Fruit fly (Drosophila melanogaster) whole organism, pupa: ENCODE measurements around the gene CG7888.

ENCODE experiments used
- CG10348 ChIP-seq: fragments of 200-800 bp; sonication (Bioruptor generic); IDR thresholded peaks from 2 replicates; pipeline ENCODE4 v1.3.6; 2022; ENCODE audit warnings: missing biosample characterization, missing genetic modification characterization
- CG13204 ChIP-seq: fragments of 200-800 bp; sonication (Bioruptor generic); optimal IDR thresholded peaks from 2 replicates; lab custom pipeline; 2018; ENCODE audit warnings: missing biosample characterization, mild to moderate bottlenecking, missing genetic modification characterization, moderate library complexity
- CG14655 ChIP-seq: fragments of 200-800 bp; sonication (Bioruptor generic); optimal IDR thresholded peaks from 3 replicates; lab custom pipeline; 2017; ENCODE audit warnings: mild to moderate bottlenecking, missing biosample characterization, missing genetic modification reagents, missing genetic modification characterization
- CG32121 ChIP-seq: fragments of 200-800 bp; sonication (Bioruptor generic); IDR thresholded peaks from 2 replicates; pipeline ENCODE4 v1.3.6; 2022; ENCODE audit warnings: missing biosample characterization, missing genetic modification characterization
- CG34367 ChIP-seq: fragments of 200-800 bp; sonication (Bioruptor generic); optimal IDR thresholded peaks from 2 replicates; lab custom pipeline; 2018; ENCODE audit warnings: missing biosample characterization, mild to moderate bottlenecking, missing genetic modification characterization
- CG8301 ChIP-seq: fragments of 200-800 bp; sonication (Bioruptor generic); optimal IDR thresholded peaks from 2 replicates; lab custom pipeline; 2018; ENCODE audit warnings: missing biosample characterization, mild to moderate bottlenecking, missing genetic modification characterization
- D1 ChIP-seq: fragments of 200-800 bp; sonication (Bioruptor generic); optimal IDR thresholded peaks from 2 replicates; lab custom pipeline; 2018; ENCODE audit warnings: missing biosample characterization, mild to moderate bottlenecking, missing genetic modification characterization, moderate library complexity
- EcR ChIP-seq: fragments of 200-800 bp; sonication (Bioruptor generic); optimal IDR thresholded peaks from 3 replicates; lab custom pipeline; 2019; ENCODE audit warnings: missing biosample characterization, missing genetic modification characterization, mild to moderate bottlenecking, moderate library complexity, missing genetic modification reagents
- Ets98B ChIP-seq: fragments of 200-800 bp; sonication (Bioruptor generic); IDR thresholded peaks from 2 replicates; pipeline ENCODE4 v1.3.6; 2022; ENCODE audit warnings: missing biosample characterization, missing genetic modification characterization
- Pif1A ChIP-seq: fragments of 200-800 bp; sonication (Bioruptor generic); optimal IDR thresholded peaks from 3 replicates; lab custom pipeline; 2016; ENCODE audit warnings: missing biosample characterization, missing genetic modification characterization
- fd96Ca ChIP-seq: fragments of 200-800 bp; sonication (Bioruptor generic); IDR thresholded peaks from 3 replicates; pipeline ENCODE4 v1.3.6; 2022; ENCODE audit warnings: missing biosample characterization, missing genetic modification characterization
- gl ChIP-seq: fragments of 200-800 bp; sonication (Bioruptor generic); optimal IDR thresholded peaks from 2 replicates; lab custom pipeline; 2018; ENCODE audit warnings: missing biosample characterization, mild to moderate bottlenecking, missing genetic modification characterization

DNA sequence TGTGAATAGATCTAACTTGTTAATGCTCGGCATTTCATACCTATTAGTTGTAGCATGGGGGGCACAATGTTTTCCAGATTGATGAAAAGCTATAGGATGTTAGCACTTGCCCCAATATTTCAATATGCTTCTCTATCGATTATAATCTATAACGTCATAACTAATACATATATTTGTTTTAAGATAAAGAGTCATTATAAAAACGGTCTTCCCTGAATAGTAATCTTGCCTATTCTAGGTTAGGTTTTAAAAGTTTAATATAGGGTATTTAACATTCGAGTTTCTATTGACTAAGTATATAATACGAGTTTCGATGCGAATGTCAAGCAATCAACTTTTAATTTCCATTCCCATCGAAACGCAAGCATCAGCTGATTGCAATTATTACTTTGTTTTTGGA is 7.4 kb downstream of the CG7888 start, which contains the start of the genes CG6321 and Blos2:
- TF ChIP-seq EcR (GFP tag; lab: Kevin White, UChicago): no peak
- TF ChIP-seq CG32121: peak; percentile 69
- TF ChIP-seq CG8301 (tag; lab: Kevin White, UChicago): peak; percentile 77
- peak; percentile 74 for TF ChIP-seq CG14655 (GFP tag; lab: Kevin White, UChicago)
- no peak for TF ChIP-seq fd96Ca (GFP tag; lab: Robert Waterston, UW)
- TF ChIP-seq Ets98B (GFP tag; lab: Robert Waterston, UW): peak; percentile 73
- no peak for TF ChIP-seq D1
- TF ChIP-seq Pif1A: peak; percentile 69
- peak; percentile 0 for TF ChIP-seq gl (tag; lab: Kevin White, UChicago)
- TF ChIP-seq CG34367 (tag; lab: Kevin White, UChicago): peak; percentile 66
- TF ChIP-seq CG10348 (GFP tag; lab: Robert Waterston, UW): no peak
- TF ChIP-seq CG13204 (GFP tag; lab: Kevin White, UChicago): no peak
